Worm (Caenorhabditis elegans) whole organism, L1 larva: ENCODE results near the gene srt-70.

Experiments used
- C04F5.9 ChIP-seq: sonication (generic microtip); optimal IDR thresholded peaks from 2 replicates; lab custom pipeline; 2016; ENCODE audit warnings: missing genetic modification characterization, missing compliant biosample characterization
- F16B12.6 ChIP-seq: fragments of 150-350 bp; optimal IDR thresholded peaks from 2 replicates; lab custom pipeline; 2014; ENCODE audit warnings: missing biosample characterization, missing genetic modification characterization
- Y116A8C.19 ChIP-seq: sonication (generic microtip); optimal IDR thresholded peaks from 2 replicates; lab custom pipeline; 2016; ENCODE audit warnings: missing compliant biosample characterization, missing genetic modification characterization, borderline replicate concordance
- aly-2 ChIP-seq: fragments of 150-350 bp; optimal IDR thresholded peaks from 2 replicates; lab custom pipeline; 2014; ENCODE audit warnings: missing biosample characterization, missing genetic modification characterization
- ceh-63 ChIP-seq: fragments of 200-800 bp; sonication (Bioruptor generic); optimal IDR thresholded peaks from 2 replicates; lab custom pipeline; 2018; ENCODE audit warnings: mild to moderate bottlenecking, missing genetic modification characterization, missing compliant biosample characterization
- ceh-8 ChIP-seq: fragments of 200-800 bp; sonication (Bioruptor generic); optimal IDR thresholded peaks from 2 replicates; lab custom pipeline; 2018; ENCODE audit warnings: mild to moderate bottlenecking, missing genetic modification characterization, moderate library complexity, missing compliant biosample characterization
- ceh-82 ChIP-seq, 3 experiments: fragments of 150-350 bp in 1 of 3; sonication (generic microtip) in 2 of 3; optimal IDR thresholded peaks; 2 replicates each; lab custom pipeline; 2014 to 2017; ENCODE audit warnings: missing biosample characterization in 3 of 3, missing genetic modification characterization in 3 of 3
- ces-1 ChIP-seq: fragments of 150-350 bp; optimal IDR thresholded peaks from 2 replicates; lab custom pipeline; 2014; ENCODE audit warnings: missing biosample characterization, missing genetic modification reagents, missing genetic modification characterization
- dpl-1 ChIP-seq, 3 experiments: fragments of 150-350 bp in 2 of 3; sonication (generic microtip) in 1 of 3; optimal IDR thresholded peaks; 2 replicates each; lab custom pipeline; 2014 to 2017; ENCODE audit warnings: missing biosample characterization in 3 of 3, missing genetic modification characterization in 3 of 3, missing genetic modification reagents in 3 of 3
- dsc-1 ChIP-seq: sonication (generic microtip); optimal IDR thresholded peaks from 2 replicates; lab custom pipeline; 2016; ENCODE audit warnings: mild to moderate bottlenecking, missing genetic modification characterization, missing compliant biosample characterization
- efl-1 ChIP-seq, 4 experiments: fragments of 150-350 bp; optimal IDR thresholded peaks in 3 of 4; peaks in 1 of 4; 1 replicate in 1 of 4; 2 replicates in 3 of 4; lab custom pipeline; 2014; ENCODE audit warnings: missing biosample characterization in 2 of 4, missing genetic modification characterization in 2 of 4, missing genetic modification reagents in 2 of 4
- egl-27 ChIP-seq, 2 experiments: fragments of 150-350 bp in 1 of 2; sonication (generic microtip); optimal IDR thresholded peaks; 3 replicates each; lab custom pipeline; 2017 to 2018; ENCODE audit warnings: missing biosample characterization in 2 of 2, missing genetic modification characterization in 2 of 2, missing genetic modification reagents in 2 of 2
- elt-3 ChIP-seq, 6 experiments: fragments of 150-350 bp in 1 of 6; sonication (generic microtip); optimal IDR thresholded peaks; 2 replicates each; lab custom pipeline; 2017 to 2018; ENCODE audit warnings: missing biosample characterization in 6 of 6, missing genetic modification characterization in 6 of 6, inconsistent platforms in 1 of 6
- lin-13 ChIP-seq: fragments of 150-350 bp; optimal IDR thresholded peaks from 2 replicates; lab custom pipeline; 2014; ENCODE audit warnings: missing biosample characterization, missing genetic modification reagents, missing genetic modification characterization
- lin-14 ChIP-seq: fragments of 200-800 bp; sonication (Bioruptor generic); optimal IDR thresholded peaks from 2 replicates; lab custom pipeline; 2018; ENCODE audit warnings: mild to moderate bottlenecking, missing genetic modification characterization, moderate library complexity, missing compliant biosample characterization
- mdl-1 ChIP-seq, 2 experiments: fragments of 150-350 bp; optimal IDR thresholded peaks; 2 replicates each; lab custom pipeline; 2014 to 2017; ENCODE audit warnings: missing biosample characterization in 2 of 2, missing genetic modification characterization in 2 of 2, inconsistent platforms in 1 of 2
- mef-2 ChIP-seq: fragments of 150-350 bp; optimal IDR thresholded peaks from 2 replicates; lab custom pipeline; 2014; ENCODE audit warnings: missing biosample characterization, missing genetic modification characterization
- mep-1 ChIP-seq: fragments of 150-350 bp; optimal IDR thresholded peaks from 2 replicates; lab custom pipeline; 2014; ENCODE audit warnings: missing biosample characterization, missing genetic modification characterization
- nhr-12 ChIP-seq: sonication (generic microtip); optimal IDR thresholded peaks from 2 replicates; lab custom pipeline; 2017; ENCODE audit warnings: missing biosample characterization, missing genetic modification characterization
- nhr-19 ChIP-seq: fragments of 200-800 bp; sonication (Bioruptor generic); conservative IDR thresholded peaks from 2 replicates; pipeline ENCODE4 v1.3.6; 2022; ENCODE audit warnings: missing genetic modification characterization, missing compliant biosample characterization
- nhr-237 ChIP-seq: fragments of 150-350 bp; optimal IDR thresholded peaks from 2 replicates; lab custom pipeline; 2014; ENCODE audit warnings: missing biosample characterization, missing genetic modification characterization
- nhr-28 ChIP-seq: fragments of 150-350 bp; optimal IDR thresholded peaks from 2 replicates; lab custom pipeline; 2014; ENCODE audit warnings: missing biosample characterization, missing genetic modification characterization
- nhr-47 ChIP-seq: sonication (generic microtip); optimal IDR thresholded peaks from 2 replicates; lab custom pipeline; 2016; ENCODE audit warnings: mild to moderate bottlenecking, missing genetic modification characterization, moderate library complexity, missing compliant biosample characterization
- nhr-85 ChIP-seq: sonication (generic microtip); peaks from one replicate; lab custom pipeline; 2016; ENCODE audit warnings: missing genetic modification characterization, inconsistent platforms, missing compliant biosample characterization
- pag-3 ChIP-seq: sonication (generic microtip); optimal IDR thresholded peaks from 2 replicates; lab custom pipeline; 2017; ENCODE audit warnings: missing genetic modification characterization, mild to moderate bottlenecking, missing compliant biosample characterization, antibody characterized with exemption, borderline replicate concordance; ENCODE audit not compliant: insufficient read depth
- pqm-1 ChIP-seq: sonication (generic microtip); optimal IDR thresholded peaks from 3 replicates; lab custom pipeline; 2017; ENCODE audit warnings: missing biosample characterization, missing genetic modification characterization
- sox-4 ChIP-seq: sonication (generic microtip); optimal IDR thresholded peaks from 2 replicates; lab custom pipeline; 2016; ENCODE audit warnings: missing genetic modification characterization, missing compliant biosample characterization
- tlp-1 ChIP-seq: fragments of 150-350 bp; optimal IDR thresholded peaks from 2 replicates; lab custom pipeline; 2014; ENCODE audit warnings: missing biosample characterization, missing genetic modification characterization
- xbp-1 ChIP-seq: sonication (generic microtip); optimal IDR thresholded peaks from 2 replicates; lab custom pipeline; 2016; ENCODE audit warnings: missing genetic modification characterization, missing compliant biosample characterization
- zag-1 ChIP-seq: fragments of 150-350 bp; optimal IDR thresholded peaks from 2 replicates; lab custom pipeline; 2014; ENCODE audit warnings: missing biosample characterization, missing genetic modification characterization
- zip-4 ChIP-seq: fragments of 200-800 bp; sonication (Bioruptor generic); optimal IDR thresholded peaks from 2 replicates; lab custom pipeline; 2018; ENCODE audit warnings: mild to moderate bottlenecking, missing genetic modification characterization, moderate library complexity, missing compliant biosample characterization

The srt-70 gene

DNA sequence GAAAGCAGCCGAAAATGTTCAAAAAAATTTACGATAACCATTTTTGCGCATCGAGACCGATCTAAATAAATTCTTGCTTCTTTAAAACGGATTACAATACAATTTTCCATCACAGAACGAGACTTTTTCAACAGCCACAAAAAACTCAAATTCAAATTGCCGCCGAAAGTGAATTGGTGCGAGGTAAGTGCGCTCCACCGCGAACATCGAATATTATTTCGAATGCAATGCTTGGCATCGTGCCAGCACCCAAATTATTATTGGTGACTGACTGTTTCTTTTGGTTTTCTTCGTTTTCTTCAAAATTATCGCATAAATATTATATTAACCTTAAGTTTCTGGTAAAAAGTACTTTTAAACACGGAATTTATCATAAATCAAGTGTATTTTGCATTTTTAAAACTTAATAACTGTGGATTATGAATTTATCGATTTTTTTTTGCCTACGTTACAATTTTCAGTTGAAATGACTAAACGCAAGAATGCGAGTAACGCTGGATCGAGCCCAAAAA is 9.7 kb upstream of the srt-70 start, which contains the start of gene penr-1 (continued):
- TF ChIP-seq nhr-12 (tag; lab: Kevin White, UChicago): no peak
- TF ChIP-seq zip-4 (GFP tag; lab: Kevin White, UChicago): no peak
- TF ChIP-seq, all 84 proteins: peak for 40

DNA sequence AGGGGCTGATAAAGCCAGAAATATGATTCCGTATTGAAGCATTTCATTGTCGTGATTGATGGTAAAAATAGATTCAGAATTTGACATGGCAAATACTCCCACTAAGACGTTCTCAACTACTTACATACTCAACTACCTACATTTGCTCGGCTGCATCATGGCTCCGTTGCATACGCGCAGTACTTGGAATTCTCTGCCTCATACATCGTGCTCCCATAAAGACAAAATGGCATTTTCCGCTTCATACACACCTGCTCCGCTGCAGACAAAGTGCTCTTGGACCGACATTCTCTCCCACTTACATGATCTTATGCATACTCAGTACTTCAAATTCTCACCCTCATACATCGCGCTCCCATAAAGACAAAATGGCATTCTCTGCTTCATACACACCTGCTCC is 6.2 kb upstream of the srt-70 start, which contains the start of the genes srt-69 and B0238.12:
TSS of gene srt-69 (minus strand) at position 101 of the 400 bp plus-strand sequence.
TSS of gene B0238.12 (plus strand) at position 264 of the 400 bp plus-strand sequence.
- TF ChIP-seq mef-2: no peak
- TF ChIP-seq efl-1 (optimal IDR thresholded peaks at IDR 0.05; lab: Kevin White, UChicago): no peak
- no peak for TF ChIP-seq efl-1 (GFP tag; optimal IDR thresholded peaks at IDR 0.05 in 1 of 2; lab: Kevin White, UChicago)
- no peak for TF ChIP-seq dpl-1 (GFP tag; optimal IDR thresholded peaks at IDR 0.05; lab: Kevin White, UChicago)
- TF ChIP-seq sox-4: no peak
- no peak for TF ChIP-seq mep-1
- no peak for TF ChIP-seq F16B12.6 (tag; lab: Kevin White, UChicago)
- TF ChIP-seq nhr-85 (tag; lab: Kevin White, UChicago): no peak
- TF ChIP-seq nhr-12 (tag; lab: Kevin White, UChicago): no peak

DNA sequence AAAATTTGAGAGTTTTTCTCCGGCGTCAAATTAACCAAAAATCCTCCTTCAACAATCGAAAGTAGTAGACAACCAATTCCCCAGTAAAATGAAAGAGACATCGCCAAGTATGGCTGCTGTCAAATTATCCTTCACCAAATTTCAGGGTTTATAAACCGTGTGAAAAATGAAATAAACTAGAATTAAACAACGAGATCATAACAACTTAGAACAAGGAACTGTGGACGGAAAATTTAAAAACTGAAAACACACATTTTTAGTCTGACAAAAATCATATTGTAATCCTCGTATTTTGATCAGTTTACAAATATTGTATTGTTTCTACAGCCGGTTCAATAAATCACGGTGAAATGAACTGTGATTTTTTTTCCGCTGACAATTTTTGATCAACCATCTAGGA is 3.7 kb upstream of the srt-70 start, which contains the start of gene cest-30:
TSS of gene cest-30 (minus strand) at position 101 of the 400 bp plus-strand sequence.
- TF ChIP-seq lin-13: no peak
- TF ChIP-seq dsc-1: no peak
- TF ChIP-seq nhr-47 (tag; lab: Kevin White, UChicago): no peak
- no peak for TF ChIP-seq pag-3 (tag; lab: Kevin White, UChicago)
- TF ChIP-seq egl-27 (tag; optimal IDR thresholded peaks at IDR 0.05; lab: Kevin White, UChicago): no peak
- no peak for TF ChIP-seq ceh-8 (GFP tag; lab: Kevin White, UChicago)
- no peak for TF ChIP-seq nhr-19
- TF ChIP-seq ceh-63 (GFP tag; lab: Kevin White, UChicago): no peak
- TF ChIP-seq elt-3 (tag; optimal IDR thresholded peaks at IDR 0.05; lab: Kevin White, UChicago): no peak
- TF ChIP-seq nhr-237: no peak
- no peak for TF ChIP-seq mdl-1 (tag; optimal IDR thresholded peaks at IDR 0.05; lab: Kevin White, UChicago)
- TF ChIP-seq tlp-1 (tag; lab: Kevin White, UChicago): no peak
- no peak for TF ChIP-seq C04F5.9 (tag; lab: Kevin White, UChicago)
- TF ChIP-seq ceh-82 (tag; optimal IDR thresholded peaks at IDR 0.05; lab: Kevin White, UChicago): no peak
- no peak for TF ChIP-seq xbp-1 (tag; lab: Kevin White, UChicago)
- no peak for TF ChIP-seq zip-4 (GFP tag; lab: Kevin White, UChicago)

DNA sequence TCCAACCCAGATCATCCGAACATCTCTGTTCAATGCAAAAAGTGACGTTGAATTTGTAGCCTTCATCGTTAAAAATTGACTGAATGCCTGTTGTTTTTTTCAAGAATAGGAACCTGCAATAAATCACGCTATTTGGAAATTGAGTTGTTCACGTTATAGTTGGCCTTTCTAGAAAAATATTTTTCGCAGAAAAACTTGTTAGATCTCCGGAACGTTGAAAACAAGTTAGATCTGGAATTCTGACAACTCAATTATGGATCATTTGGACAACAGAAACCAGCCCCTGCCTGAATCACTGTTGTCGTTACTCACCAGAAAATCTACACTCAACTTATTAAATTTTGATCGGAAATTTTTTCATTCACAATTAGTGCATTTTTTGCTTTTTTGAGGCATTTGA is 2.0 kb downstream of the srt-70 start, which contains the start of gene srt-67:
TSS of gene srt-67 (minus strand) at position 101 of the 400 bp plus-strand sequence.
- no peak for TF ChIP-seq Y116A8C.19
- no peak for TF ChIP-seq nhr-19
- no peak for TF ChIP-seq nhr-28 (tag; lab: Kevin White, UChicago)
- no peak for TF ChIP-seq mep-1
- no peak for TF ChIP-seq pag-3 (tag; lab: Kevin White, UChicago)
- TF ChIP-seq lin-13: no peak
- TF ChIP-seq aly-2 (tag; lab: Kevin White, UChicago): no peak
- TF ChIP-seq ceh-82 (tag; optimal IDR thresholded peaks at IDR 0.05; lab: Kevin White, UChicago): no peak
- TF ChIP-seq zag-1 (tag; lab: Kevin White, UChicago): no peak
- TF ChIP-seq lin-14 (GFP tag; lab: Kevin White, UChicago): no peak
- TF ChIP-seq pqm-1 (tag; lab: Kevin White, UChicago): no peak
- TF ChIP-seq, all 84 proteins: peak for 0

DNA sequence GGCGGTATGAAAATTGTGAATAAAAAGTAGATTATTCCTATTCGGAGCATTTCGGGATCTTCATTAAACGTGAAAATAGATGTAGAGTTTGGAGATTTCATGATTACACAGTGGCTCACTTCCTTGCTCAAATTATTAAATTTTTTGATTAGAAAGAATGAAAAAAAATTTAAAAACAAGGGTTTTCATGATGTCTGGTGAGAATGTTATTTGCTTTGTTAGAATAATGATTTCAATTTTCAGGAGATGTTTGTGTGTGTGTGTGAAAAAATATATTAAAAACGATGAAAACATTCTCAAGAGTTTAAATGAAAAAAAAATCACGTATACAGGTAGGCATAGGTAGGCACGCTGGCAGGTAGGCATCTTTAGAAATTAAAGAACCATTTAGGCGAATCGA is 7.3 kb downstream of the srt-70 start, which contains the start of gene srt-68:
TSS of gene srt-68 (minus strand) at position 101 of the 400 bp plus-strand sequence.
- no peak for TF ChIP-seq dsc-1
- TF ChIP-seq ces-1 (GFP tag; lab: Kevin White, UChicago): no peak
